Worm (Caenorhabditis elegans) whole organism, L4 larva: ENCODE results near the gene gas-1.

Experiments used
- F37D6.2 ChIP-seq: sonication (generic microtip); optimal IDR thresholded peaks from 2 replicates; lab custom pipeline; 2016; ENCODE audit warnings: mild to moderate bottlenecking, missing genetic modification characterization, missing compliant biosample characterization
- F49E8.2 ChIP-seq: sonication (generic microtip); optimal IDR thresholded peaks from 2 replicates; lab custom pipeline; 2016; ENCODE audit warnings: missing compliant biosample characterization, mild to moderate bottlenecking, missing genetic modification characterization, borderline replicate concordance
- R02D3.7 ChIP-seq: fragments of 150-350 bp; sonication (generic microtip); optimal IDR thresholded peaks from 3 replicates; lab custom pipeline; 2014; ENCODE audit warnings: missing biosample characterization, missing genetic modification characterization
- T20F7.1 ChIP-seq: fragments of 200-800 bp; sonication (Bioruptor generic); optimal IDR thresholded peaks from 2 replicates; lab custom pipeline; 2018; ENCODE audit warnings: mild to moderate bottlenecking, missing genetic modification characterization, missing compliant biosample characterization
- T26A8.4 ChIP-seq: fragments of 200-800 bp; sonication (Bioruptor generic); IDR thresholded peaks from 2 replicates; pipeline ENCODE4 v1.3.6; 2022; ENCODE audit warnings: missing genetic modification characterization, missing compliant biosample characterization
- Y105C5A.15 ChIP-seq: fragments of 200-800 bp; sonication (Bioruptor generic); IDR thresholded peaks from 2 replicates; pipeline ENCODE4 v1.3.6; 2022; ENCODE audit warnings: missing genetic modification characterization, missing compliant biosample characterization
- aly-2 ChIP-seq: sonication (generic microtip); optimal IDR thresholded peaks from 2 replicates; lab custom pipeline; 2018; ENCODE audit warnings: missing biosample characterization, missing genetic modification characterization
- arid-1 ChIP-seq: fragments of 200-800 bp; sonication (Bioruptor generic); conservative IDR thresholded peaks from 2 replicates; pipeline ENCODE4 v1.3.6; 2022; ENCODE audit warnings: missing genetic modification reagents, missing genetic modification characterization, missing compliant biosample characterization
- attf-4 ChIP-seq: sonication (generic microtip); optimal IDR thresholded peaks from 3 replicates; lab custom pipeline; 2017; ENCODE audit warnings: missing biosample characterization, missing genetic modification characterization
- ceh-20 ChIP-seq: fragments of 200-800 bp; sonication (Bioruptor generic); IDR thresholded peaks from 2 replicates; pipeline ENCODE4 v1.3.6; 2022; ENCODE audit warnings: missing genetic modification reagents, missing genetic modification characterization, missing compliant biosample characterization
- ctbp-1 ChIP-seq: fragments of 200-800 bp; sonication (Bioruptor generic); IDR thresholded peaks from 2 replicates; pipeline ENCODE4 v1.3.6; 2022; ENCODE audit warnings: missing genetic modification reagents, missing genetic modification characterization, missing compliant biosample characterization
- daf-16 ChIP-seq, 3 experiments: sonication (generic microtip); optimal IDR thresholded peaks; 2 replicates each; lab custom pipeline; 2016 to 2017; ENCODE audit warnings: missing genetic modification characterization in 3 of 3, missing genetic modification reagents in 3 of 3, mild to moderate bottlenecking in 2 of 3, missing compliant biosample characterization in 2 of 3, missing biosample characterization in 1 of 3, moderate library complexity in 1 of 3
- daf-8 ChIP-seq: fragments of 200-800 bp; sonication (Bioruptor generic); IDR thresholded peaks from 2 replicates; pipeline ENCODE4 v1.3.6; 2022; ENCODE audit warnings: missing genetic modification characterization, missing compliant biosample characterization
- dmd-6 ChIP-seq: fragments of 200-800 bp; sonication (Bioruptor generic); IDR thresholded peaks from 2 replicates; pipeline ENCODE4 v1.3.6; 2022; ENCODE audit warnings: missing genetic modification reagents, missing genetic modification characterization, missing compliant biosample characterization
- dmd-8 ChIP-seq: fragments of 200-800 bp; sonication (Bioruptor generic); IDR thresholded peaks from 2 replicates; pipeline ENCODE4 v1.3.6; 2022; ENCODE audit warnings: missing genetic modification characterization, missing compliant biosample characterization
- dpl-1 ChIP-seq: fragments of 150-350 bp; optimal IDR thresholded peaks from 2 replicates; lab custom pipeline; 2014; ENCODE audit warnings: missing biosample characterization, missing genetic modification reagents, missing genetic modification characterization
- dve-1 ChIP-seq: sonication (generic microtip); optimal IDR thresholded peaks from 2 replicates; lab custom pipeline; 2017; ENCODE audit warnings: antibody characterized with exemption, mild to moderate bottlenecking, missing genetic modification characterization, missing compliant biosample characterization; ENCODE audit not compliant: insufficient read depth
- egl-43 ChIP-seq: fragments of 200-800 bp; sonication (Bioruptor generic); IDR thresholded peaks from 2 replicates; pipeline ENCODE4 v1.3.6; 2022; ENCODE audit warnings: missing genetic modification reagents, missing genetic modification characterization, missing compliant biosample characterization
- fkh-10 ChIP-seq: fragments of 150-350 bp; optimal IDR thresholded peaks from 2 replicates; lab custom pipeline; 2014; ENCODE audit warnings: missing biosample characterization, missing genetic modification reagents, missing genetic modification characterization
- gei-8 ChIP-seq: fragments of 200-800 bp; sonication (Bioruptor generic); optimal IDR thresholded peaks from 2 replicates; lab custom pipeline; 2018; ENCODE audit warnings: mild to moderate bottlenecking, missing genetic modification characterization, missing compliant biosample characterization
- hmg-1.1 ChIP-seq: fragments of 200-800 bp; sonication (Bioruptor generic); IDR thresholded peaks from 2 replicates; pipeline ENCODE4 v1.3.6; 2022; ENCODE audit warnings: missing genetic modification reagents, missing genetic modification characterization, missing compliant biosample characterization
- lin-1 ChIP-seq: fragments of 200-800 bp; sonication (Bioruptor generic); IDR thresholded peaks from 2 replicates; pipeline ENCODE4 v1.3.6; 2022; ENCODE audit warnings: missing genetic modification reagents, missing genetic modification characterization, missing compliant biosample characterization
- lin-13 ChIP-seq: fragments of 150-350 bp; optimal IDR thresholded peaks from 2 replicates; lab custom pipeline; 2014; ENCODE audit warnings: missing biosample characterization, missing genetic modification reagents, missing genetic modification characterization
- lin-38 ChIP-seq: fragments of 200-800 bp; sonication (Bioruptor generic); IDR thresholded peaks from 2 replicates; pipeline ENCODE4 v1.3.6; 2022; ENCODE audit warnings: missing genetic modification reagents, missing genetic modification characterization, missing compliant biosample characterization
- lin-39 ChIP-seq: fragments of 150-350 bp; optimal IDR thresholded peaks from 2 replicates; lab custom pipeline; 2014; ENCODE audit warnings: missing biosample characterization, missing genetic modification reagents, missing genetic modification characterization
- mdt-29 ChIP-seq: fragments of 200-800 bp; sonication (Bioruptor generic); IDR thresholded peaks from 2 replicates; pipeline ENCODE4 v1.3.6; 2022; ENCODE audit warnings: missing genetic modification reagents, missing genetic modification characterization, missing compliant biosample characterization
- mxl-3 ChIP-seq: fragments of 200-800 bp; sonication (Bioruptor generic); optimal IDR thresholded peaks from 2 replicates; lab custom pipeline; 2018; ENCODE audit warnings: mild to moderate bottlenecking, missing genetic modification characterization, missing compliant biosample characterization
- nhr-10 ChIP-seq: fragments of 150-350 bp; optimal IDR thresholded peaks from 2 replicates; lab custom pipeline; 2014; ENCODE audit warnings: missing biosample characterization, missing genetic modification characterization
- nhr-102 ChIP-seq: sonication (generic microtip); optimal IDR thresholded peaks from 2 replicates; lab custom pipeline; 2016; ENCODE audit warnings: mild to moderate bottlenecking, missing genetic modification characterization, moderate library complexity, missing compliant biosample characterization
- nhr-11 ChIP-seq: fragments of 150-350 bp; optimal IDR thresholded peaks from 2 replicates; lab custom pipeline; 2014; ENCODE audit warnings: missing biosample characterization, missing genetic modification characterization
- nhr-28 ChIP-seq: fragments of 150-350 bp; optimal IDR thresholded peaks from 2 replicates; lab custom pipeline; 2014; ENCODE audit warnings: missing biosample characterization, missing genetic modification characterization
- nhr-6 ChIP-seq: fragments of 150-350 bp; optimal IDR thresholded peaks from 2 replicates; lab custom pipeline; 2014; ENCODE audit warnings: missing biosample characterization, missing genetic modification characterization
- nhr-76 ChIP-seq: fragments of 150-350 bp; optimal IDR thresholded peaks from 2 replicates; lab custom pipeline; 2014; ENCODE audit warnings: missing biosample characterization, missing genetic modification characterization
- pha-4 ChIP-seq, 2 experiments: fragments of 150-350 bp in 1 of 2; fragments of 200-800 bp in 1 of 2; sonication (Bioruptor generic) in 1 of 2; IDR thresholded peaks in 1 of 2; optimal IDR thresholded peaks in 1 of 2; 2 replicates each; pipeline versions ENCODE4 v1.3.6 to Lab custom; 2014 to 2022; ENCODE audit warnings: missing genetic modification characterization in 2 of 2, missing genetic modification reagents in 2 of 2, missing biosample characterization in 1 of 2, missing compliant biosample characterization in 1 of 2
- rbr-2 ChIP-seq: sonication (generic microtip); optimal IDR thresholded peaks from 2 replicates; lab custom pipeline; 2016; ENCODE audit warnings: missing genotype, missing genetic modification characterization, missing compliant biosample characterization
- sdz-12 ChIP-seq: fragments of 200-800 bp; sonication (Bioruptor generic); optimal IDR thresholded peaks from 2 replicates; lab custom pipeline; 2018; ENCODE audit warnings: mild to moderate bottlenecking, missing genetic modification characterization, missing compliant biosample characterization
- tag-97 ChIP-seq: fragments of 200-800 bp; sonication (Bioruptor generic); IDR thresholded peaks from 2 replicates; pipeline ENCODE4 v1.3.6; 2022; ENCODE audit warnings: missing genetic modification characterization, missing compliant biosample characterization
- tra-1 ChIP-seq: fragments of 200-800 bp; sonication (Bioruptor generic); IDR thresholded peaks from 2 replicates; pipeline ENCODE4 v1.3.6; 2022; ENCODE audit warnings: missing genetic modification reagents, missing genetic modification characterization, missing compliant biosample characterization
- unc-39 ChIP-seq: sonication (generic microtip); optimal IDR thresholded peaks from 2 replicates; lab custom pipeline; 2017; ENCODE audit warnings: missing biosample characterization, missing genetic modification characterization
- vab-7 ChIP-seq: fragments of 200-800 bp; sonication (Bioruptor generic); IDR thresholded peaks from 2 replicates; pipeline ENCODE4 v1.3.6; 2022; ENCODE audit warnings: missing genetic modification reagents, missing genetic modification characterization, missing compliant biosample characterization
- zfp-2 ChIP-seq: sonication (generic microtip); optimal IDR thresholded peaks from 2 replicates; lab custom pipeline; 2016; ENCODE audit warnings: mild to moderate bottlenecking, missing genetic modification characterization, missing compliant biosample characterization
- zfp-3 ChIP-seq: fragments of 200-800 bp; sonication (Bioruptor generic); conservative IDR thresholded peaks from 2 replicates; pipeline ENCODE4 v1.3.6; 2022; ENCODE audit warnings: missing genetic modification reagents, missing genetic modification characterization, missing compliant biosample characterization
- zip-2 ChIP-seq: fragments of 150-350 bp; optimal IDR thresholded peaks from 2 replicates; lab custom pipeline; 2014; ENCODE audit warnings: missing biosample characterization, missing genetic modification characterization

Gene gas-1

ce11 chrX:15610527-15611091, 20.4 kb upstream of the gas-1 start (continued):
- TF ChIP-seq zfp-3 (0 out of 2 replicates have a peak, but pooled peaks have one; percentile 63), nhr-76 (tag; lab: Kevin White, UChicago) (no peak), Y105C5A.15 (GFP tag; lab: Robert Waterston, UW) (peak; percentile 64; the same call in 1 of the 2 replicates), dmd-8 (GFP tag; lab: Robert Waterston, UW) (0 out of 2 replicates have a peak, but pooled peaks have one; percentile 8), dmd-6 (GFP tag; lab: Robert Waterston, UW) (peak; percentile 94), sdz-12 (GFP tag; lab: Kevin White, UChicago) (no peak), dve-1 (tag; lab: Kevin White, UChicago) (peak; percentile 97), daf-16 (GFP tag; optimal IDR thresholded peaks at IDR 0.05; lab: Kevin White, UChicago) (peak in 1 of 2 experiments; percentile 10), daf-16 (tag; optimal IDR thresholded peaks at IDR 0.05; lab: Kevin White, UChicago) (peak; percentile 98), lin-38 (peak; percentile 37; the same call in 1 of the 2 replicates), mdt-29 (GFP tag; lab: Robert Waterston, UW) (no peak), fkh-10 (no peak), R02D3.7 (tag; lab: Kevin White, UChicago) (no peak), egl-43 (GFP tag; lab: Robert Waterston, UW) (no peak), pha-4 (GFP tag; IDR thresholded peaks at IDR 0.05; lab: Robert Waterston, UW) (no peak), pha-4 (tag; optimal IDR thresholded peaks at IDR 0.05; lab: Kevin White, UChicago) (peak; percentile 28), lin-39 (tag; lab: Kevin White, UChicago) (no peak), mxl-3 (peak; percentile 68), nhr-6 (tag; lab: Kevin White, UChicago) (peak; percentile 20), nhr-102 (tag; lab: Kevin White, UChicago) (peak; percentile 79), zfp-2 (tag; lab: Kevin White, UChicago) (no peak), tra-1 (GFP tag; lab: Robert Waterston, UW) (0 out of 2 replicates have a peak, but pooled peaks have one; percentile 53), gei-8 (GFP tag; lab: Kevin White, UChicago) (peak; percentile 58), lin-13 (GFP tag; lab: Kevin White, UChicago) (peak; percentile 92), T26A8.4 (peak; percentile 78), T20F7.1 (GFP tag; lab: Kevin White, UChicago) (peak; percentile 81), arid-1 (GFP tag; lab: Robert Waterston, UW) (peak; percentile 66), nhr-10 (tag; lab: Kevin White, UChicago) (peak; percentile 93), F49E8.2 (tag; lab: Kevin White, UChicago) (no peak), ceh-20 (0 out of 2 replicates have a peak, but pooled peaks have one; percentile 23), aly-2 (tag; lab: Kevin White, UChicago) (no peak), attf-4 (tag; lab: Kevin White, UChicago) (no peak), tag-97 (GFP tag; lab: Robert Waterston, UW) (no peak), rbr-2 (tag; lab: Kevin White, UChicago) (no peak), ctbp-1 (GFP tag; lab: Robert Waterston, UW) (0 out of 2 replicates have a peak, but pooled peaks have one; percentile 9), hmg-1.1 (GFP tag; lab: Robert Waterston, UW) (0 out of 2 replicates have a peak, but pooled peaks have one; percentile 7), zip-2 (tag; lab: Kevin White, UChicago) (no peak), vab-7 (peak; percentile 17; the same call in 1 of the 2 replicates), unc-39 (tag; lab: Kevin White, UChicago) (no peak), nhr-11 (tag; lab: Kevin White, UChicago) (peak; percentile 75), lin-1 (peak; percentile 71), dpl-1 (GFP tag; lab: Kevin White, UChicago) (peak; percentile 49), nhr-28 (peak; percentile 98), daf-8 (no peak), F37D6.2 (tag; lab: Kevin White, UChicago) (peak; percentile 20)
